Worm (Caenorhabditis elegans) whole organism, L2 larva: Measurements from ENCODE around the gene W06G6.20.

Experiments
- Y55F3AM.14 ChIP-seq: fragments of 200-800 bp; sonication (Bioruptor generic); optimal IDR thresholded peaks from 2 replicates; lab custom pipeline; 2018; ENCODE audit warnings: mild to moderate bottlenecking, missing genetic modification characterization, missing compliant biosample characterization
- elt-3 ChIP-seq: sonication (generic microtip); optimal IDR thresholded peaks from 2 replicates; lab custom pipeline; 2017; ENCODE audit warnings: missing biosample characterization, missing genetic modification characterization
- fos-1 ChIP-seq: fragments of 150-350 bp; optimal IDR thresholded peaks from 2 replicates; lab custom pipeline; 2014; ENCODE audit warnings: missing biosample characterization, missing genetic modification characterization
- gmeb-1 ChIP-seq: fragments of 150-350 bp; optimal IDR thresholded peaks from 2 replicates; lab custom pipeline; 2014; ENCODE audit warnings: missing biosample characterization, missing genetic modification characterization
- lin-39 ChIP-seq: fragments of 150-350 bp; optimal IDR thresholded peaks from 2 replicates; lab custom pipeline; 2014; ENCODE audit warnings: missing biosample characterization, missing genetic modification reagents, missing genetic modification characterization
- mdl-1 ChIP-seq, 2 experiments: fragments of 150-350 bp in 1 of 2; sonication (generic microtip) in 1 of 2; optimal IDR thresholded peaks; 2 replicates each; lab custom pipeline; 2017; ENCODE audit warnings: missing biosample characterization in 2 of 2, missing genetic modification characterization in 2 of 2
- nhr-11 ChIP-seq: fragments of 150-350 bp; optimal IDR thresholded peaks from 2 replicates; lab custom pipeline; 2014; ENCODE audit warnings: missing biosample characterization, missing genetic modification characterization
- nhr-25 ChIP-seq: fragments of 150-350 bp; sonication (generic microtip); optimal IDR thresholded peaks from 3 replicates; lab custom pipeline; 2014; ENCODE audit warnings: missing biosample characterization, missing genetic modification characterization
- skn-1 ChIP-seq: sonication (generic microtip); optimal IDR thresholded peaks from 2 replicates; lab custom pipeline; 2017; ENCODE audit warnings: missing biosample characterization, missing genetic modification characterization
- unc-39 ChIP-seq: fragments of 150-350 bp; optimal IDR thresholded peaks from 2 replicates; lab custom pipeline; 2014; ENCODE audit warnings: missing biosample characterization, missing genetic modification characterization
- unc-62 ChIP-seq: fragments of 150-350 bp; optimal IDR thresholded peaks from 2 replicates; lab custom pipeline; 2014; ENCODE audit warnings: missing biosample characterization, missing genetic modification reagents, missing genetic modification characterization

DNA sequence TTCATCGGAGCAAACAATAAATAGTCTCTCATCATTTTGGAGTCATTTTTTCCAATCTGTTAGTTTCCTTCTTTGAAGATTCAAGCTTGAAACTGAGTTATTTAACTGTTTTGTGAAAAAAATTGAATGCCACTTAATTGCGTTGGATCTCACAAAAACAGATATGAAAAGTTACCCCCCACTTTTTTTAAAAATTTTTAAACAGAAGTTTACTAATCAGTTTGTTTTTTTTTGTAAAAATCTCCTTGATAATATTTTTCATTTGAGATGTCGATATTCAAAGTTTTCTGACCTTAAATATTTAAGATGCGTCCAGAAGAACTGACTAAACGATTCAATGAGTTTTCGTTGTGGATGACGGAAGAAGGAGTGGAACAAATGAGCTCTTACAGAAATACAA, 41.9 kb downstream of the W06G6.20 start, which contains the start of gene Y32B12C.1:
- no peak for TF ChIP-seq Y55F3AM.14 (GFP tag; lab: Kevin White, UChicago)
- no peak for TF ChIP-seq nhr-25 (tag; lab: Kevin White, UChicago)
- TF ChIP-seq nhr-11 (tag; lab: Kevin White, UChicago): no peak
- no peak for TF ChIP-seq skn-1
- TF ChIP-seq gmeb-1: no peak
- TF ChIP-seq lin-39 (tag; lab: Kevin White, UChicago): no peak
- no peak for TF ChIP-seq elt-3 (tag; lab: Kevin White, UChicago)
- no peak for TF ChIP-seq unc-39
- no peak for TF ChIP-seq fos-1 (tag; lab: Kevin White, UChicago)
- TF ChIP-seq mdl-1 (tag; optimal IDR thresholded peaks at IDR 0.05; lab: Kevin White, UChicago): no peak
- TF ChIP-seq unc-62 (GFP tag; lab: Kevin White, UChicago): no peak
